Fruit fly (Drosophila melanogaster): ENCODE measurements around the gene CG9119.

Gene CG9119

dm6 chr3L:1203855-1204431, 652 bp downstream of the CG9119 start (continued):
- TF ChIP-seq sob (GFP tag; IDR thresholded peaks at IDR 0.05) (peak; percentile 33; the same call in 1 of the 2 replicates), sisA (GFP tag; IDR thresholded peaks at IDR 0.05) (0 out of 2 replicates have a peak, but pooled peaks have one; percentile 24), nmo (GFP tag; optimal IDR thresholded peaks at IDR 0.05) (no peak), chinmo (GFP tag; IDR thresholded peaks at IDR 0.05; ENCODE audit: partially characterized antibody) (peak; percentile 35; the same call in 1 of the 4 replicates), chm (GFP tag; IDR thresholded peaks at IDR 0.05) (0 out of 2 replicates have a peak, but pooled peaks have one; percentile 29), vvl (GFP tag; IDR thresholded peaks at IDR 0.05) (peak; percentile 25; the same call in 1 of the 2 replicates), CG32532 (GFP tag; IDR thresholded peaks at IDR 0.05) (peak; percentile 62), Lim3 (GFP tag; IDR thresholded peaks at IDR 0.05) (no peak), CG3847 (GFP tag; IDR thresholded peaks at IDR 0.05) (peak; percentile 29; the same call in 1 of the 2 replicates), toy (GFP tag; IDR thresholded peaks at IDR 0.05) (0 out of 2 replicates have a peak, but pooled peaks have one; percentile 14), sug (tag; optimal IDR thresholded peaks at IDR 0.05) (no peak), CG17829 (tag; optimal IDR thresholded peaks at IDR 0.05) (no peak), knrl (GFP tag; IDR thresholded peaks at IDR 0.05; ENCODE audit: partially characterized antibody) (no peak), E2f1 (GFP tag; IDR thresholded peaks at IDR 0.05) (0 out of 2 replicates have a peak, but pooled peaks have one; percentile 9), da (GFP tag; optimal IDR thresholded peaks at IDR 0.05) (no peak), TFAM (GFP tag; optimal IDR thresholded peaks at IDR 0.05) (no peak), CG13287 (GFP tag; IDR thresholded peaks at IDR 0.05; ENCODE audit: partially characterized antibody) (peak; percentile 19; the same call in 1 of the 2 replicates), Rfx (GFP tag; IDR thresholded peaks at IDR 0.05) (peak; percentile 58), CG15696 (tag; optimal IDR thresholded peaks at IDR 0.05) (no peak), Fer2 (tag; optimal IDR thresholded peaks at IDR 0.05) (no peak), zen (tag; optimal IDR thresholded peaks at IDR 0.05) (no peak), E2f2 (GFP tag; IDR thresholded peaks at IDR 0.05) (peak; percentile 16; the same call in 1 of the 2 replicates), sima (GFP tag; optimal IDR thresholded peaks at IDR 0.05) (no peak), CG10366 (GFP tag; IDR thresholded peaks at IDR 0.05) (peak; percentile 68), CG6689 (GFP tag; IDR thresholded peaks at IDR 0.05) (0 out of 2 replicates have a peak, but pooled peaks have one; percentile 11), CG10274 (GFP tag; optimal IDR thresholded peaks at IDR 0.05) (no peak), inv (GFP tag; IDR thresholded peaks at IDR 0.05; ENCODE audit: partially characterized antibody) (no peak), CG17186 (GFP tag; optimal IDR thresholded peaks at IDR 0.05) (no peak), peb (GFP tag; IDR thresholded peaks at IDR 0.05) (no peak)

- peak; percentile 93 for TF ChIP-seq sug (tag; optimal IDR thresholded peaks at IDR 0.05)
- TF ChIP-seq Med (GFP tag): peak; percentile 55
- no peak for TF ChIP-seq CG8290 (GFP tag; optimal IDR thresholded peaks at IDR 0.05)
- TF ChIP-seq CG8290 (tag; optimal IDR thresholded peaks at IDR 0.05): peak in 1 of 2 experiments; percentile 15
- no peak for TF ChIP-seq Bteb2 (GFP tag; optimal IDR thresholded peaks at IDR 0.05)
- peak; percentile 11; the same call in 1 of the 2 replicates for TF ChIP-seq CG10366 (GFP tag; IDR thresholded peaks at IDR 0.05)
- TF ChIP-seq row (GFP tag; IDR thresholded peaks at IDR 0.05): 0 out of 3 replicates have a peak, but pooled peaks have one; percentile 18
- no peak for TF ChIP-seq Poxn (GFP tag; IDR thresholded peaks at IDR 0.05)
- no peak for TF ChIP-seq CG10565 (GFP tag; optimal IDR thresholded peaks at IDR 0.05)
- peak; percentile 63 for TF ChIP-seq sd (tag; optimal IDR thresholded peaks at IDR 0.05)
- no peak for TF ChIP-seq en (GFP tag; optimal IDR thresholded peaks at IDR 0.05)
- 0 out of 4 replicates have a peak, but pooled peaks have one; percentile 46 for TF ChIP-seq chinmo (GFP tag; IDR thresholded peaks at IDR 0.05; ENCODE audit: partially characterized antibody)
- peak; percentile 11 to 37 for TF ChIP-seq Trl (optimal IDR thresholded peaks at IDR 0.05)
- no peak for TF ChIP-seq Trl (GFP tag; optimal IDR thresholded peaks at IDR 0.05)
- TF ChIP-seq ERR (GFP tag; optimal IDR thresholded peaks at IDR 0.05): peak; percentile 76
- no peak for TF ChIP-seq CG1832 (GFP tag; optimal IDR thresholded peaks at IDR 0.05)
- peak; percentile 76 for TF ChIP-seq CG12769 (tag; optimal IDR thresholded peaks at IDR 0.05)
- 0 out of 3 replicates have a peak, but pooled peaks have one; percentile 33 for TF ChIP-seq CG11456 (GFP tag; IDR thresholded peaks at IDR 0.05)
- TF ChIP-seq ftz-f1 (GFP tag; optimal IDR thresholded peaks at IDR 0.05): peak; percentile 60
- no peak for TF ChIP-seq Fer3 (tag; optimal IDR thresholded peaks at IDR 0.05)
These were observed 1.9 kb downstream of the CG9119 start, which contains the start of gene meep for dm6 chr3L:1202588-1203195. meep (minus strand) TSS chr3L:1203036.
